Worm (Caenorhabditis elegans) whole organism, late embryonic: Measurements from ENCODE around the gene F02D8.1.

Experiments used
- C38D4.7 ChIP-seq: fragments of 200-800 bp; sonication (Bioruptor generic); optimal IDR thresholded peaks from 2 replicates; lab custom pipeline; 2018; ENCODE audit warnings: mild to moderate bottlenecking, missing genetic modification characterization, moderate library complexity, missing compliant biosample characterization
- K02D7.2 ChIP-seq: sonication (generic microtip); optimal IDR thresholded peaks from 2 replicates; lab custom pipeline; 2017; ENCODE audit warnings: mild to moderate bottlenecking, missing genetic modification characterization, missing compliant biosample characterization
- T23F11.4 ChIP-seq: fragments of 200-800 bp; sonication (Bioruptor generic); optimal IDR thresholded peaks from 2 replicates; lab custom pipeline; 2018; ENCODE audit warnings: mild to moderate bottlenecking, missing genetic modification characterization, missing compliant biosample characterization
- Y22D7AL.16 ChIP-seq: sonication (generic microtip); optimal IDR thresholded peaks from 2 replicates; lab custom pipeline; 2016; ENCODE audit warnings: missing genetic modification characterization, missing compliant biosample characterization
- ahr-1 ChIP-seq: sonication (generic microtip); optimal IDR thresholded peaks from 2 replicates; lab custom pipeline; 2016; ENCODE audit warnings: missing genetic modification characterization, missing compliant biosample characterization
- ceh-14 ChIP-seq: sonication (generic microtip); optimal IDR thresholded peaks from 2 replicates; lab custom pipeline; 2016; ENCODE audit warnings: missing genotype, missing genetic modification characterization, missing compliant biosample characterization
- ceh-18 ChIP-seq: sonication (generic microtip); optimal IDR thresholded peaks from 2 replicates; lab custom pipeline; 2016; ENCODE audit warnings: missing genetic modification characterization, missing compliant biosample characterization
- ceh-34 ChIP-seq: sonication (generic microtip); optimal IDR thresholded peaks from 2 replicates; lab custom pipeline; 2016; ENCODE audit warnings: mild to moderate bottlenecking, missing genetic modification characterization, missing compliant biosample characterization
- ceh-48 ChIP-seq: sonication (generic microtip); optimal IDR thresholded peaks from 2 replicates; lab custom pipeline; 2016; ENCODE audit warnings: missing genetic modification characterization, inconsistent platforms, missing compliant biosample characterization
- ceh-6 ChIP-seq: fragments of 200-800 bp; sonication (Bioruptor generic); optimal IDR thresholded peaks from 2 replicates; lab custom pipeline; 2018; ENCODE audit warnings: mild to moderate bottlenecking, missing genetic modification characterization, missing compliant biosample characterization
- che-1 ChIP-seq: sonication (generic microtip); optimal IDR thresholded peaks from 2 replicates; lab custom pipeline; 2016; ENCODE audit warnings: mild to moderate bottlenecking, missing genetic modification characterization, missing compliant biosample characterization
- dmd-4 ChIP-seq: sonication (generic microtip); optimal IDR thresholded peaks from 2 replicates; lab custom pipeline; 2016; ENCODE audit warnings: borderline replicate concordance, missing genetic modification characterization, missing compliant biosample characterization
- dve-1 ChIP-seq: sonication (generic microtip); optimal IDR thresholded peaks from 2 replicates; lab custom pipeline; 2017; ENCODE audit warnings: antibody characterized with exemption, mild to moderate bottlenecking, missing genetic modification characterization, missing compliant biosample characterization
- elt-4 ChIP-seq: sonication (generic microtip); optimal IDR thresholded peaks from 2 replicates; lab custom pipeline; 2016; ENCODE audit warnings: missing genetic modification characterization, missing compliant biosample characterization
- fax-1 ChIP-seq: sonication (generic microtip); optimal IDR thresholded peaks from 2 replicates; lab custom pipeline; 2016; ENCODE audit warnings: missing genotype, missing genetic modification characterization, missing compliant biosample characterization
- fkh-6 ChIP-seq: sonication (generic microtip); optimal IDR thresholded peaks from 2 replicates; lab custom pipeline; 2016; ENCODE audit warnings: missing genetic modification characterization, missing compliant biosample characterization
- gmeb-2 ChIP-seq: sonication (generic microtip); optimal IDR thresholded peaks from 2 replicates; lab custom pipeline; 2016; ENCODE audit warnings: missing genetic modification characterization, inconsistent platforms, missing compliant biosample characterization
- hlh-13 ChIP-seq: fragments of 200-800 bp; sonication (Bioruptor generic); optimal IDR thresholded peaks from 2 replicates; lab custom pipeline; 2018; ENCODE audit warnings: mild to moderate bottlenecking, missing genetic modification characterization, missing compliant biosample characterization
- hlh-15 ChIP-seq: sonication (generic microtip); optimal IDR thresholded peaks from 2 replicates; lab custom pipeline; 2016; ENCODE audit warnings: missing genetic modification characterization, missing compliant biosample characterization
- hlh-30 ChIP-seq: sonication (generic microtip); optimal IDR thresholded peaks from 2 replicates; lab custom pipeline; 2017; ENCODE audit warnings: antibody characterized with exemption, missing genetic modification characterization, missing compliant biosample characterization; ENCODE audit not compliant: insufficient read depth
- hlh-6 ChIP-seq: sonication (generic microtip); optimal IDR thresholded peaks from 2 replicates; lab custom pipeline; 2016; ENCODE audit warnings: missing genotype, missing genetic modification characterization, missing compliant biosample characterization
- hlh-8 ChIP-seq: sonication (generic microtip); optimal IDR thresholded peaks from 2 replicates; lab custom pipeline; 2016; ENCODE audit warnings: missing genotype, missing genetic modification characterization, missing compliant biosample characterization
- madf-2 ChIP-seq: sonication (generic microtip); optimal IDR thresholded peaks from 2 replicates; lab custom pipeline; 2017; ENCODE audit warnings: missing genetic modification characterization, missing compliant biosample characterization
- mec-3 ChIP-seq: sonication (generic microtip); optimal IDR thresholded peaks from 2 replicates; lab custom pipeline; 2016; ENCODE audit warnings: borderline replicate concordance, missing genetic modification characterization, missing compliant biosample characterization
- nfya-1 ChIP-seq: sonication (generic microtip); optimal IDR thresholded peaks from 2 replicates; lab custom pipeline; 2017; ENCODE audit warnings: missing genetic modification characterization, mild to moderate bottlenecking, missing compliant biosample characterization, antibody characterized with exemption, moderate library complexity
- nhr-11 ChIP-seq: fragments of 150-350 bp; optimal IDR thresholded peaks from 2 replicates; lab custom pipeline; 2014; ENCODE audit warnings: missing biosample characterization, missing genetic modification characterization
- npax-4 ChIP-seq: sonication (generic microtip); optimal IDR thresholded peaks from 2 replicates; lab custom pipeline; 2016; ENCODE audit warnings: missing genetic modification characterization, missing compliant biosample characterization
- odd-2 ChIP-seq: sonication (generic microtip); optimal IDR thresholded peaks from 2 replicates; lab custom pipeline; 2017; ENCODE audit warnings: antibody characterized with exemption, mild to moderate bottlenecking, missing genetic modification characterization, missing compliant biosample characterization
- pag-3 ChIP-seq: sonication (generic microtip); optimal IDR thresholded peaks from 2 replicates; lab custom pipeline; 2016; ENCODE audit warnings: missing compliant biosample characterization, missing genetic modification characterization, borderline replicate concordance
- pqm-1 ChIP-seq: sonication (generic microtip); optimal IDR thresholded peaks from 2 replicates; lab custom pipeline; 2016; ENCODE audit warnings: missing genetic modification characterization, missing compliant biosample characterization
- ref-2 ChIP-seq: sonication (generic microtip); optimal IDR thresholded peaks from 2 replicates; lab custom pipeline; 2016; ENCODE audit warnings: missing genetic modification characterization, missing compliant biosample characterization
- rnt-1 ChIP-seq: sonication (generic microtip); optimal IDR thresholded peaks from 2 replicates; lab custom pipeline; 2016; ENCODE audit warnings: missing genetic modification characterization, missing compliant biosample characterization
- tbx-2 ChIP-seq: sonication (generic microtip); optimal IDR thresholded peaks from 2 replicates; lab custom pipeline; 2016; ENCODE audit warnings: missing genetic modification characterization, missing compliant biosample characterization
- unc-3 ChIP-seq, 2 experiments: fragments of 200-800 bp in 1 of 2; sonication (Bioruptor generic) in 1 of 2; sonication (generic microtip) in 1 of 2; conservative IDR thresholded peaks in 1 of 2; optimal IDR thresholded peaks in 1 of 2; 2 replicates each; pipeline versions ENCODE4 v1.3.6 to Lab custom; 2016 to 2022; ENCODE audit warnings: missing compliant biosample characterization in 2 of 2, missing genetic modification characterization in 2 of 2, missing genetic modification reagents in 1 of 2
- unc-55 ChIP-seq: sonication (generic microtip); optimal IDR thresholded peaks from 2 replicates; lab custom pipeline; 2017; ENCODE audit warnings: missing biosample characterization, missing genetic modification reagents, missing genetic modification characterization
- unc-86 ChIP-seq: sonication (generic microtip); optimal IDR thresholded peaks from 2 replicates; lab custom pipeline; 2016; ENCODE audit warnings: missing genetic modification characterization, missing compliant biosample characterization
- ztf-16 ChIP-seq: sonication (generic microtip); optimal IDR thresholded peaks from 2 replicates; lab custom pipeline; 2017; ENCODE audit warnings: missing genetic modification characterization, missing compliant biosample characterization

The F02D8.1 gene

DNA sequence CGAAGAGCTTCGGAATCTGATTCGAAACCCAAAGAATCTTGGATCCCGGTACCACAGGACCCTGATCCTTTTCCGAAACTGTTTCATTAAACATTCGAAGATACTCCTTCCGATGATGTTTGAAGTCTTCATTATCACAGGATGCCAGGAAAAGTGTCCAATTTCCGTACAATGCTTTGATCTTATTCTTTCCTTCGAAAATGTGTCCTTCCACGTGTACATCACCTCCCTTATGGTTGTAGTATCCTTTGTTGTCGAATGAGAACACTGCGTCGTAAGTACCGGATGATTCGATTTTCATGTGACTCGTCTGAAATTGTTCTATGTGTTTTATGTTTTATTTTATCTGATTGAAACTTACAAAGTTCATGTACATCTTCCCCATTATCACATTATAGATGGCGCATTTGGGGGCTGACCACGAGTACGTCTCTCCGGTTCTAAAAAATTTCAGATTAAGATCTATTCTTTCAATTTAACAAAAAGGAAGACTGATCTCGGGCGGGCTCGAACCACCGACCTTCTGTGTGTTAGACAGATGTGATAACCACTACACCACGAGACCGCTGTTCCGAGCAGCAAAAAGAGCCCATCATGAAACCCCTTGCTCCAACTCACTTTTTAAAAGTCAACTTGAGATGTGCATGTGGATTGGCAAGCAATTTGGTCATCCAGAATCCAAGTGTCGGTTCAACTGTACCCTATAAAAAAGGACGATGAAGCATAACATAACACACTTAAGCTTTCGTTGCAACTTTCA is 34.2 kb upstream of the F02D8.1 start:
- TF ChIP-seq ref-2 (tag; lab: Kevin White, UChicago) (no peak), gmeb-2 (no peak), unc-3 (GFP tag; conservative IDR thresholded peaks at IDR 0.05; lab: Robert Waterston, UW) (no peak), unc-3 (tag; optimal IDR thresholded peaks at IDR 0.05; lab: Kevin White, UChicago) (no peak), K02D7.2 (tag; lab: Kevin White, UChicago) (no peak), hlh-8 (tag; lab: Kevin White, UChicago) (no peak), ztf-16 (tag; lab: Kevin White, UChicago) (no peak), che-1 (tag; lab: Kevin White, UChicago) (no peak), unc-86 (tag; lab: Kevin White, UChicago) (no peak), hlh-6 (tag; lab: Kevin White, UChicago) (no peak), C38D4.7 (GFP tag; lab: Kevin White, UChicago) (no peak), ceh-34 (tag; lab: Kevin White, UChicago) (no peak), ceh-48 (tag; lab: Kevin White, UChicago) (no peak), fax-1 (tag; lab: Kevin White, UChicago) (no peak), dmd-4 (tag; lab: Kevin White, UChicago) (no peak), ceh-6 (no peak), nhr-11 (no peak), T23F11.4 (GFP tag; lab: Kevin White, UChicago) (no peak), mec-3 (no peak), npax-4 (no peak)

DNA sequence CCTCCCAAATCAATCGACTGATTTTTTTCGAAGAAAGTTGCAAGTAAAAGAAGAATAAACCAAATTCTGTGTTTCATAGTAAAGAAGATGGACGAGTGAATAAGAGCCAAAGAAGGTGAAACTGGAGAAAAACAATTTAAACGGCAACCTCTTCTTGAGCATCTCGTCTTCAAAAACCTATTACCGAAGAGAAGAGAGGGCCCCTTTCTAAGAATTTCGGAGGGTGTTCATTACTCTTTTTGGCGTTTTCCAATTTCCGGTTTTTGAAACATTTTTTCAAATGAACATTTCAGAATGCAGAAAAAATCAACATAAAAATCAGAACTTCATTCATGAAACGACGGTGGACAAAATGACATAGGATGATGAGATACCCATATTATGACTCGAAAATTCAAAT is 33.1 kb upstream of the F02D8.1 start, which contains the start of gene nmr-2:
Gene nmr-2, minus strand, starts transcription at position 101 of the 400 bp plus-strand sequence.
- no peak for TF ChIP-seq dve-1 (tag; lab: Kevin White, UChicago)
- no peak for TF ChIP-seq Y22D7AL.16
- TF ChIP-seq ceh-18, result no peak
- no peak for TF ChIP-seq hlh-15 (tag; lab: Kevin White, UChicago)
- no peak for TF ChIP-seq npax-4
- no peak for TF ChIP-seq fkh-6 (tag; lab: Kevin White, UChicago)
- TF ChIP-seq ahr-1 (tag; lab: Kevin White, UChicago), result no peak
- TF ChIP-seq tbx-2 (tag; lab: Kevin White, UChicago), result no peak
- TF ChIP-seq odd-2 (tag; lab: Kevin White, UChicago), result no peak
- no peak for TF ChIP-seq nfya-1 (tag; lab: Kevin White, UChicago)
- no peak for TF ChIP-seq unc-55 (GFP tag; lab: Kevin White, UChicago)
- no peak for TF ChIP-seq madf-2 (tag; lab: Kevin White, UChicago)
- TF ChIP-seq, all 69 proteins: peak for 0

- TF ChIP-seq ceh-14, result no peak
- no peak for TF ChIP-seq pqm-1 (tag; lab: Kevin White, UChicago)
- TF ChIP-seq pag-3 (tag; lab: Kevin White, UChicago), result no peak
- TF ChIP-seq elt-4 (tag; lab: Kevin White, UChicago), result no peak
- TF ChIP-seq fax-1 (tag; lab: Kevin White, UChicago), result no peak
- TF ChIP-seq T23F11.4 (GFP tag; lab: Kevin White, UChicago), result no peak
- TF ChIP-seq hlh-15 (tag; lab: Kevin White, UChicago), result no peak
- TF ChIP-seq ztf-16 (tag; lab: Kevin White, UChicago), result no peak
- TF ChIP-seq unc-86 (tag; lab: Kevin White, UChicago), result no peak
- no peak for TF ChIP-seq hlh-13
- TF ChIP-seq tbx-2 (tag; lab: Kevin White, UChicago), result no peak
- no peak for TF ChIP-seq K02D7.2 (tag; lab: Kevin White, UChicago)
- no peak for TF ChIP-seq unc-55 (GFP tag; lab: Kevin White, UChicago)
- no peak for TF ChIP-seq ahr-1 (tag; lab: Kevin White, UChicago)
- no peak for TF ChIP-seq rnt-1 (tag; lab: Kevin White, UChicago)
- TF ChIP-seq hlh-30 (tag; lab: Kevin White, UChicago), result no peak
- no peak for TF ChIP-seq fkh-6 (tag; lab: Kevin White, UChicago)
- TF ChIP-seq, all 69 proteins: peak for 0
Observed at ce11 chrV:15004800-15005199, 26.3 kb upstream of the F02D8.1 start, which contains the start of gene hrde-2. Gene hrde-2 (plus strand): TSS chrV:15005100.
